Worm (Caenorhabditis elegans) whole organism, young adult: ENCODE data around the gene tbc-9.

Experiments
- B0336.3 ChIP-seq: fragments of 200-800 bp; sonication (Bioruptor generic); IDR thresholded peaks from 2 replicates; pipeline ENCODE4 v1.3.6; 2022; ENCODE audit warnings: missing genetic modification characterization, missing compliant biosample characterization
- D2030.7 ChIP-seq: fragments of 200-800 bp; sonication (Bioruptor generic); IDR thresholded peaks from 2 replicates; pipeline ENCODE4 v1.3.6; 2022; ENCODE audit warnings: missing genetic modification reagents, missing genetic modification characterization, missing compliant biosample characterization
- F49E8.2 ChIP-seq: sonication (generic microtip); optimal IDR thresholded peaks from 3 replicates; lab custom pipeline; 2017; ENCODE audit warnings: missing genetic modification characterization, mild to moderate bottlenecking, missing compliant biosample characterization, antibody characterized with exemption, moderate library complexity; ENCODE audit not compliant: insufficient read depth
- F52B5.7 ChIP-seq: sonication (generic microtip); optimal IDR thresholded peaks from 2 replicates; lab custom pipeline; 2016; ENCODE audit warnings: mild to moderate bottlenecking, missing genetic modification characterization, missing compliant biosample characterization
- F57C9.4 ChIP-seq: sonication (generic microtip); optimal IDR thresholded peaks from 2 replicates; lab custom pipeline; 2017; ENCODE audit warnings: mild to moderate bottlenecking, missing genetic modification characterization, missing compliant biosample characterization
- K11D2.4 ChIP-seq: fragments of 200-800 bp; sonication (Bioruptor generic); IDR thresholded peaks from 2 replicates; pipeline ENCODE4 v1.3.6; 2022; ENCODE audit warnings: missing genetic modification reagents, missing genetic modification characterization, missing compliant biosample characterization
- Y67H2A.10 ChIP-seq: fragments of 200-800 bp; sonication (Bioruptor generic); conservative IDR thresholded peaks from 2 replicates; pipeline ENCODE4 v1.3.6; 2022; ENCODE audit warnings: missing genetic modification reagents, missing genetic modification characterization, missing compliant biosample characterization
- Y95B8A.8 ChIP-seq: fragments of 200-800 bp; sonication (Bioruptor generic); IDR thresholded peaks from 2 replicates; pipeline ENCODE4 v1.3.6; 2022; ENCODE audit warnings: missing genetic modification reagents, missing genetic modification characterization, missing compliant biosample characterization
- aptf-2 ChIP-seq: fragments of 200-800 bp; sonication (Bioruptor generic); conservative IDR thresholded peaks from 2 replicates; pipeline ENCODE4 v1.3.6; 2022; ENCODE audit warnings: missing genetic modification reagents, missing genetic modification characterization, missing compliant biosample characterization
- atf-7 ChIP-seq: sonication (generic microtip); optimal IDR thresholded peaks from 2 replicates; lab custom pipeline; 2017; ENCODE audit warnings: mild to moderate bottlenecking, missing genetic modification characterization, missing compliant biosample characterization
- bed-2 ChIP-seq: fragments of 200-800 bp; sonication (Bioruptor generic); IDR thresholded peaks from 2 replicates; pipeline ENCODE4 v1.3.6; 2022; ENCODE audit warnings: missing genetic modification reagents, missing genetic modification characterization, missing compliant biosample characterization
- cebp-2 ChIP-seq: fragments of 200-800 bp; sonication (Bioruptor generic); IDR thresholded peaks from 2 replicates; pipeline ENCODE4 v1.3.6; 2022; ENCODE audit warnings: missing genetic modification characterization, missing compliant biosample characterization
- ceh-100 ChIP-seq: fragments of 200-800 bp; sonication (Bioruptor generic); IDR thresholded peaks from 2 replicates; pipeline ENCODE4 v1.3.6; 2022; ENCODE audit warnings: missing genetic modification reagents, missing genetic modification characterization, missing compliant biosample characterization
- ceh-58 ChIP-seq: fragments of 200-800 bp; sonication (Bioruptor generic); IDR thresholded peaks from 2 replicates; pipeline ENCODE4 v1.3.6; 2022; ENCODE audit warnings: missing genetic modification characterization, missing compliant biosample characterization
- dpl-1 ChIP-seq: fragments of 150-350 bp; optimal IDR thresholded peaks from 2 replicates; lab custom pipeline; 2014; ENCODE audit warnings: missing biosample characterization, missing genetic modification reagents, missing genetic modification characterization
- efl-1 ChIP-seq: fragments of 150-350 bp; optimal IDR thresholded peaks from 2 replicates; lab custom pipeline; 2014; ENCODE audit warnings: missing biosample characterization, missing genetic modification reagents, missing genetic modification characterization
- ets-4 ChIP-seq: fragments of 200-800 bp; sonication (Bioruptor generic); optimal IDR thresholded peaks from 2 replicates; lab custom pipeline; 2018; ENCODE audit warnings: mild to moderate bottlenecking, missing genetic modification characterization, missing compliant biosample characterization
- him-1 ChIP-seq: sonication (generic microtip); optimal IDR thresholded peaks from 2 replicates; lab custom pipeline; 2016; ENCODE audit warnings: missing genotype, missing genetic modification reagents, missing genetic modification characterization, missing compliant biosample characterization
- lin-26 ChIP-seq: fragments of 200-800 bp; sonication (Bioruptor generic); IDR thresholded peaks from 2 replicates; pipeline ENCODE4 v1.3.6; 2022; ENCODE audit warnings: missing genetic modification reagents, missing genetic modification characterization, missing compliant biosample characterization
- lin-54 ChIP-seq: fragments of 200-800 bp; sonication (Bioruptor generic); optimal IDR thresholded peaks from 2 replicates; lab custom pipeline; 2018; ENCODE audit warnings: mild to moderate bottlenecking, missing genetic modification characterization, missing compliant biosample characterization
- lsl-1 ChIP-seq: fragments of 200-800 bp; sonication (Bioruptor generic); optimal IDR thresholded peaks from 2 replicates; lab custom pipeline; 2018; ENCODE audit warnings: mild to moderate bottlenecking, missing genetic modification characterization, moderate library complexity, missing compliant biosample characterization
- lsy-27 ChIP-seq: sonication (generic microtip); optimal IDR thresholded peaks from 2 replicates; lab custom pipeline; 2017; ENCODE audit warnings: missing genetic modification characterization, mild to moderate bottlenecking, missing compliant biosample characterization, antibody characterized with exemption, missing genotype, borderline replicate concordance; ENCODE audit not compliant: insufficient read depth
- madf-6 ChIP-seq: fragments of 200-800 bp; sonication (Bioruptor generic); IDR thresholded peaks from 2 replicates; pipeline ENCODE4 v1.3.6; 2022; ENCODE audit warnings: missing genetic modification reagents, missing genetic modification characterization, missing compliant biosample characterization
- mcd-1 ChIP-seq: fragments of 200-800 bp; sonication (Bioruptor generic); IDR thresholded peaks from 2 replicates; pipeline ENCODE4 v1.3.6; 2022; ENCODE audit warnings: missing genetic modification reagents, missing genetic modification characterization, missing compliant biosample characterization
- mel-28 ChIP-seq: sonication (generic microtip); optimal IDR thresholded peaks from 2 replicates; lab custom pipeline; 2016; ENCODE audit warnings: borderline replicate concordance, mild to moderate bottlenecking, missing genetic modification characterization, missing compliant biosample characterization
- nfya-2 ChIP-seq: fragments of 200-800 bp; sonication (Bioruptor generic); IDR thresholded peaks from 2 replicates; pipeline ENCODE4 v1.3.6; 2022; ENCODE audit warnings: missing genetic modification reagents, missing genetic modification characterization, missing compliant biosample characterization
- nhr-120 ChIP-seq: fragments of 200-800 bp; sonication (Bioruptor generic); IDR thresholded peaks from 2 replicates; pipeline ENCODE4 v1.3.6; 2022; ENCODE audit warnings: missing genetic modification characterization, missing compliant biosample characterization
- nhr-179 ChIP-seq: sonication (generic microtip); optimal IDR thresholded peaks from 2 replicates; lab custom pipeline; 2016; ENCODE audit warnings: mild to moderate bottlenecking, missing genetic modification characterization, missing compliant biosample characterization
- nhr-80 ChIP-seq: sonication (generic microtip); optimal IDR thresholded peaks from 2 replicates; lab custom pipeline; 2016; ENCODE audit warnings: missing genetic modification characterization, missing compliant biosample characterization
- pbrm-1 ChIP-seq: fragments of 200-800 bp; sonication (Bioruptor generic); IDR thresholded peaks from 2 replicates; pipeline ENCODE4 v1.3.6; 2022; ENCODE audit warnings: missing genetic modification reagents, missing genetic modification characterization, missing compliant biosample characterization
- rcor-1 ChIP-seq: fragments of 200-800 bp; sonication (Bioruptor generic); IDR thresholded peaks from 2 replicates; pipeline ENCODE4 v1.3.6; 2022; ENCODE audit warnings: missing genetic modification reagents, missing genetic modification characterization, missing compliant biosample characterization
- sea-2 ChIP-seq: fragments of 200-800 bp; sonication (Bioruptor generic); IDR thresholded peaks from 2 replicates; pipeline ENCODE4 v1.3.6; 2022; ENCODE audit warnings: missing genetic modification characterization, missing compliant biosample characterization

The tbc-9 gene

ce11 chrIV:13493719-13494118 is 8.9 kb downstream of the tbc-9 start:
- TF ChIP-seq efl-1 (no peak), sea-2 (GFP tag; lab: Robert Waterston, UW) (no peak), F49E8.2 (tag; lab: Kevin White, UChicago) (no peak), nhr-120 (GFP tag; lab: Robert Waterston, UW) (no peak), ets-4 (GFP tag; lab: Kevin White, UChicago) (no peak)
- TF ChIP-seq, all 124 proteins: peak for 0

ce11 chrIV:13492271-13492670 is 10.4 kb downstream of the tbc-9 start, which contains the start of gene Y45F10A.7:
TSS of gene Y45F10A.7 (plus strand) at chrIV:13492571.
- TF ChIP-seq B0336.3 (GFP tag; lab: Robert Waterston, UW) (no peak), lsy-27 (tag; lab: Kevin White, UChicago) (no peak), nfya-2 (GFP tag; lab: Robert Waterston, UW) (no peak), D2030.7 (no peak), dpl-1 (GFP tag; lab: Kevin White, UChicago) (no peak), nhr-179 (tag; lab: Kevin White, UChicago) (no peak)

- TF ChIP-seq rcor-1 (GFP tag; lab: Robert Waterston, UW) (no peak), ceh-100 (no peak), efl-1 (no peak), ceh-58 (GFP tag; lab: Robert Waterston, UW) (no peak), lin-54 (GFP tag; lab: Kevin White, UChicago) (no peak), F57C9.4 (tag; lab: Kevin White, UChicago) (no peak), Y67H2A.10 (no peak), pbrm-1 (GFP tag; lab: Robert Waterston, UW) (no peak), nhr-120 (GFP tag; lab: Robert Waterston, UW) (no peak), mcd-1 (GFP tag; lab: Robert Waterston, UW) (no peak), madf-6 (GFP tag; lab: Robert Waterston, UW) (no peak), atf-7 (tag; lab: Kevin White, UChicago) (no peak), K11D2.4 (no peak), him-1 (tag; lab: Kevin White, UChicago) (no peak), Y95B8A.8 (GFP tag; lab: Robert Waterston, UW) (no peak)
- TF ChIP-seq, all 124 proteins: peak for 0
These were observed 15.1 kb downstream of the tbc-9 start for ce11 chrIV:13487596-13487995.

- TF ChIP-seq nhr-80 (no peak), lin-26 (no peak), sea-2 (GFP tag; lab: Robert Waterston, UW) (no peak), ceh-100 (peak; percentile 69), lsl-1 (no peak), F52B5.7 (tag; lab: Kevin White, UChicago) (no peak), mel-28 (no peak)
These were observed 15.6 kb downstream of the tbc-9 start for ce11 chrIV:13487019-13487418.

- TF ChIP-seq cebp-2 (GFP tag; lab: Robert Waterston, UW) (peak; percentile 65; the same call in 1 of the 2 replicates), aptf-2 (GFP tag; lab: Robert Waterston, UW) (no peak), bed-2 (GFP tag; lab: Robert Waterston, UW) (no peak)
- TF ChIP-seq, all 124 proteins: peak for 1
These were observed 19.1 kb downstream of the tbc-9 start for ce11 chrIV:13483596-13483995.
